Fruit fly (Drosophila melanogaster) whole organism, wandering third instar larva: ENCODE data around the gene bor.
A peak's percentile ranks its signal among the peaks of the same experiment; 100 is the strongest.

ENCODE experiments used
- Abd-B ChIP-seq: fragments of >200 bp; optimal IDR thresholded peaks from 2 replicates; lab custom pipeline; 2017; ENCODE audit warnings: missing biosample characterization, missing genetic modification characterization
- CG32264 ChIP-seq: fragments of 200-800 bp; sonication (Bioruptor generic); optimal IDR thresholded peaks from 2 replicates; lab custom pipeline; 2016; ENCODE audit warnings: missing biosample characterization, missing genetic modification characterization
- CG9705 ChIP-seq: fragments of 200-800 bp; sonication (Bioruptor generic); optimal IDR thresholded peaks from 2 replicates; lab custom pipeline; 2018; ENCODE audit warnings: missing biosample characterization, mild to moderate bottlenecking, missing genetic modification characterization
- CrebA ChIP-seq: fragments of 200-800 bp; sonication (Bioruptor generic); optimal IDR thresholded peaks from 2 replicates; lab custom pipeline; 2016; ENCODE audit warnings: missing biosample characterization, mild to moderate bottlenecking, missing genetic modification characterization, borderline replicate concordance
- Dfd ChIP-seq: fragments of >200 bp; optimal IDR thresholded peaks from 2 replicates; lab custom pipeline; 2017; ENCODE audit warnings: missing biosample characterization, missing genetic modification characterization
- Dif ChIP-seq: fragments of 200-275, 200-300 bp; sonication (Bioruptor generic); optimal IDR thresholded peaks from 2 replicates; lab custom pipeline; 2018; ENCODE audit warnings: missing biosample characterization, missing genetic modification characterization; ENCODE audit not compliant: partially characterized antibody
- GATAd ChIP-seq: sonication (Bioruptor generic); optimal IDR thresholded peaks from 2 replicates; lab custom pipeline; 2016; ENCODE audit warnings: missing biosample characterization, missing genetic modification characterization
- HLH106 ChIP-seq: fragments of 200-800 bp; optimal IDR thresholded peaks from 3 replicates; lab custom pipeline; 2019; ENCODE audit warnings: missing biosample characterization, mild to moderate bottlenecking, missing genetic modification characterization, moderate library complexity
- Hnf4 ChIP-seq: fragments of 200-800 bp; sonication (Bioruptor generic); optimal IDR thresholded peaks from 2 replicates; lab custom pipeline; 2016; ENCODE audit warnings: missing biosample characterization, mild to moderate bottlenecking, missing genetic modification characterization
- Hr78 ChIP-seq: fragments of >200 bp; optimal IDR thresholded peaks from 2 replicates; lab custom pipeline; 2017; ENCODE audit warnings: missing biosample characterization, missing genetic modification characterization
- Hr83 ChIP-seq: fragments of 200-300 bp; sonication (Bioruptor generic); optimal IDR thresholded peaks from 2 replicates; lab custom pipeline; 2016; ENCODE audit warnings: missing biosample characterization, mild to moderate bottlenecking, missing genetic modification characterization, moderate library complexity; ENCODE audit not compliant: poor library complexity, severe bottlenecking
- Jra ChIP-seq: sonication (Bioruptor generic); optimal IDR thresholded peaks from 2 replicates; lab custom pipeline; 2016; ENCODE audit warnings: missing biosample characterization, missing genetic modification characterization
- Mio ChIP-seq: sonication (Bioruptor generic); optimal IDR thresholded peaks from 2 replicates; lab custom pipeline; 2016; ENCODE audit warnings: missing biosample characterization, missing genetic modification characterization
- Myc ChIP-seq: fragments of >200 bp; optimal IDR thresholded peaks from 2 replicates; lab custom pipeline; 2017
- N ChIP-seq: fragments of >200 bp; optimal IDR thresholded peaks from 2 replicates; lab custom pipeline; 2018; ENCODE audit warnings: missing biosample characterization, missing external identifiers, missing genetic modification characterization
- OdsH ChIP-seq: fragments of 200-800 bp; sonication (Bioruptor generic); optimal IDR thresholded peaks from 2 replicates; lab custom pipeline; 2016; ENCODE audit warnings: missing biosample characterization, mild to moderate bottlenecking, missing genetic modification characterization
- Rel ChIP-seq, 2 experiments: fragments of 200-800 bp; sonication (Bioruptor generic) in 1 of 2; optimal IDR thresholded peaks; 2 replicates in 1 of 2; 3 replicates in 1 of 2; lab custom pipeline; 2016 to 2019; ENCODE audit warnings: mild to moderate bottlenecking in 2 of 2, missing biosample characterization in 2 of 2, missing genetic modification characterization in 2 of 2, moderate library complexity in 1 of 2
- Sp1 ChIP-seq: fragments of 200-800 bp; sonication (Bioruptor generic); optimal IDR thresholded peaks from 3 replicates; lab custom pipeline; 2019; ENCODE audit warnings: missing biosample characterization, mild to moderate bottlenecking, missing genetic modification characterization, moderate library complexity
- Vsx2 ChIP-seq: fragments of 200-300, 225-300 bp; sonication (Bioruptor generic); optimal IDR thresholded peaks from 2 replicates; lab custom pipeline; 2018; ENCODE audit warnings: missing biosample characterization, missing genetic modification characterization; ENCODE audit not compliant: partially characterized antibody
- br ChIP-seq: fragments of 200-800 bp; sonication (Bioruptor generic); optimal IDR thresholded peaks from 2 replicates; lab custom pipeline; 2016; ENCODE audit warnings: missing biosample characterization, missing genetic modification characterization
- brk ChIP-seq: fragments of 200-800 bp; sonication (Bioruptor generic); optimal IDR thresholded peaks from 2 replicates; lab custom pipeline; 2016; ENCODE audit warnings: missing biosample characterization, mild to moderate bottlenecking, missing genetic modification characterization
- dl ChIP-seq, 2 experiments: fragments of 175-275, 200-275 bp in 1 of 2; fragments of 200-275 bp in 1 of 2; sonication (Bioruptor generic); optimal IDR thresholded peaks; lab custom pipeline; 2018; ENCODE audit warnings: mild to moderate bottlenecking in 2 of 2, missing biosample characterization in 2 of 2, missing genetic modification characterization in 2 of 2, moderate library complexity in 2 of 2; ENCODE audit not compliant: partially characterized antibody in 2 of 2, insufficient read depth in 1 of 2
- dmrt93B ChIP-seq: fragments of 200-800 bp; sonication (Bioruptor generic); optimal IDR thresholded peaks from 2 replicates; lab custom pipeline; 2018; ENCODE audit warnings: missing biosample characterization, mild to moderate bottlenecking, missing genetic modification characterization
- dsf ChIP-seq: sonication (Bioruptor generic); optimal IDR thresholded peaks from 2 replicates; lab custom pipeline; 2016; ENCODE audit warnings: missing biosample characterization, missing genetic modification characterization, borderline replicate concordance
- ey ChIP-seq: fragments of 200-800 bp; sonication (Bioruptor generic); optimal IDR thresholded peaks from 2 replicates; lab custom pipeline; 2016; ENCODE audit warnings: missing biosample characterization, missing genetic modification characterization
- foxo ChIP-seq, 2 experiments: fragments of 200-800 bp; sonication (Bioruptor generic); optimal IDR thresholded peaks; 2 replicates in 1 of 2; 3 replicates in 1 of 2; lab custom pipeline; 2016 to 2017; ENCODE audit warnings: missing biosample characterization in 2 of 2, missing genetic modification characterization in 2 of 2
- fru ChIP-seq: fragments of 200-800 bp; sonication (Bioruptor generic); optimal IDR thresholded peaks from 3 replicates; lab custom pipeline; 2016; ENCODE audit warnings: missing biosample characterization, mild to moderate bottlenecking, missing genetic modification characterization
- h ChIP-seq: fragments of 200-800 bp; sonication (Bioruptor generic); optimal IDR thresholded peaks from 3 replicates; lab custom pipeline; 2016; ENCODE audit warnings: missing biosample characterization, mild to moderate bottlenecking, missing genetic modification characterization
- jim ChIP-seq: fragments of 175-275, 200-325 bp; sonication (Bioruptor generic); optimal IDR thresholded peaks from 2 replicates; lab custom pipeline; 2016; ENCODE audit warnings: missing biosample characterization, mild to moderate bottlenecking, missing genetic modification characterization
- lola ChIP-seq: fragments of >200 bp; optimal IDR thresholded peaks from 2 replicates; lab custom pipeline; 2017; ENCODE audit warnings: missing biosample characterization, missing genetic modification characterization
- pan ChIP-seq: fragments of >200 bp; optimal IDR thresholded peaks from 2 replicates; lab custom pipeline; 2017
- psq ChIP-seq: fragments of 200-800 bp; sonication (Bioruptor generic); optimal IDR thresholded peaks from 3 replicates; lab custom pipeline; 2017; ENCODE audit warnings: missing biosample characterization, mild to moderate bottlenecking, missing genetic modification characterization, moderate library complexity
- rgr ChIP-seq: fragments of 200-800 bp; sonication (Bioruptor generic); optimal IDR thresholded peaks from 3 replicates; lab custom pipeline; 2016; ENCODE audit warnings: missing biosample characterization, mild to moderate bottlenecking, missing genetic modification characterization
- sage ChIP-seq: fragments of 200-800 bp; sonication (Bioruptor generic); optimal IDR thresholded peaks from 2 replicates; lab custom pipeline; 2016; ENCODE audit warnings: missing biosample characterization, mild to moderate bottlenecking, missing genetic modification characterization
- sv ChIP-seq: fragments of 200-800 bp; sonication (Bioruptor generic); optimal IDR thresholded peaks from 3 replicates; lab custom pipeline; 2016; ENCODE audit warnings: missing biosample characterization, missing genetic modification characterization
- tai ChIP-seq: sonication (Bioruptor generic); optimal IDR thresholded peaks from 2 replicates; lab custom pipeline; 2016; ENCODE audit warnings: missing biosample characterization, missing genetic modification characterization
- usp ChIP-seq: fragments of >200 bp; optimal IDR thresholded peaks from 2 replicates; lab custom pipeline; 2017; ENCODE audit warnings: missing biosample characterization, missing genetic modification characterization
- woc ChIP-seq: sonication (Bioruptor generic); optimal IDR thresholded peaks from 2 replicates; lab custom pipeline; 2016; ENCODE audit warnings: missing biosample characterization, mild to moderate bottlenecking, missing genetic modification characterization

The bor gene

DNA sequence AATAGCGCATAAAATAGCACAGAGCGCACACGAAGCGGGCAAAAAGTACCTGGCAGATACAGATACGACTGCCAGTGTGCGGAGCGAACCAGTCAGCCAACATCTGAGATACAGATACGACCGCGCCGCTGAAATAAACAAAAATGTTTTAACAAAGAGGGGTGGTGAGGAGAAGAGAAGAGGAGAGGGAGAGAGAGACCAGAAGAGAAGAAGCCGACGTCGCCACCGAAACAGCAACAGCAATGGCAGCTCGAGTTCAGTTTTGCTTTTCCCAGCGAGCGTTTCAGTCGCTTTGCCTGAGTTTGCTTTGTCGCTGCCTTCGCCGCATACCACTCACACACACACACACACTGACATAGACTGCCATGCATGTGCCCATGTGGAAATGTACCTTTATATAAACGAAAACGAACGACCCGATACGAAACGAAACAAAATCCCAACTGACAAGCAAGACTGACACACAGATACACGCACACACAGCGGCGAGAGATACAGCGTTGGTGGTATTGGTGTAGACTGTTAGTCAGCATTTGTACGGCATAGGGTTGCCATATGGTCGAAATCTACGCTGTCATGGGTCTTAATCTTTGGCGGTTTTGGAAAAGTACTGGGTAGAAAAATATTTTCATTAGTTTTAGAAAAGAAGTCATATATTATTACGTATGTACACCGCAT, 22.7 kb downstream of the bor start:
- TF ChIP-seq woc (GFP tag; lab: Kevin White, UChicago) = peak; percentile 24
- no peak for TF ChIP-seq lola (GFP tag; lab: Kevin White, UChicago)
- TF ChIP-seq br (GFP tag; lab: Kevin White, UChicago) = peak; percentile 61
- TF ChIP-seq Myc (lab: Kevin White, UChicago) = no peak
- TF ChIP-seq Hr83 (GFP tag; lab: Kevin White, UChicago) = peak; percentile 93
- TF ChIP-seq brk = peak; percentile 60
- TF ChIP-seq usp (GFP tag; lab: Kevin White, UChicago) = no peak
- peak; percentile 29 for TF ChIP-seq Sp1 (GFP tag; lab: Kevin White, UChicago)
- no peak for TF ChIP-seq Vsx2
- no peak for TF ChIP-seq GATAd (GFP tag; lab: Kevin White, UChicago)
- TF ChIP-seq HLH106 (tag; lab: Kevin White, UChicago) = peak; percentile 71
- TF ChIP-seq sv (GFP tag; lab: Kevin White, UChicago) = no peak
- peak; percentile 58 for TF ChIP-seq h (GFP tag; lab: Kevin White, UChicago)
- TF ChIP-seq ey = peak; percentile 68
- TF ChIP-seq Dif (GFP tag; lab: Kevin White, UChicago) = peak; percentile 86
- TF ChIP-seq Hr78 (GFP tag; lab: Kevin White, UChicago) = no peak
- no peak for TF ChIP-seq N (GFP tag; lab: Kevin White, UChicago)
- TF ChIP-seq foxo (GFP tag; optimal IDR thresholded peaks at IDR 0.05; lab: Kevin White, UChicago) = peak; percentile 35 to 64
- TF ChIP-seq Jra = peak; percentile 76
- TF ChIP-seq CG32264 (GFP tag; lab: Kevin White, UChicago) = peak; percentile 2
- no peak for TF ChIP-seq pan (lab: Kevin White, UChicago)
- TF ChIP-seq Abd-B = no peak
- peak; percentile 28 for TF ChIP-seq sage (GFP tag; lab: Kevin White, UChicago)
- peak; percentile 96 for TF ChIP-seq psq
- peak; percentile 20 for TF ChIP-seq OdsH (GFP tag; lab: Kevin White, UChicago)
- peak; percentile 59 for TF ChIP-seq Hnf4 (GFP tag; lab: Kevin White, UChicago)
- peak; percentile 35 for TF ChIP-seq CG9705 (GFP tag; lab: Kevin White, UChicago)
- TF ChIP-seq dmrt93B = peak; percentile 50
- peak; percentile 76 for TF ChIP-seq jim (GFP tag; lab: Kevin White, UChicago)
- TF ChIP-seq tai = peak; percentile 66
- TF ChIP-seq Rel (GFP tag; optimal IDR thresholded peaks at IDR 0.05; lab: Kevin White, UChicago) = no peak
- TF ChIP-seq Rel (tag; optimal IDR thresholded peaks at IDR 0.05; lab: Kevin White, UChicago) = peak; percentile 93
- no peak for TF ChIP-seq Mio (GFP tag; lab: Kevin White, UChicago)
- peak; percentile 24 for TF ChIP-seq fru
- peak; percentile 33 to 53 for TF ChIP-seq dl (GFP tag; optimal IDR thresholded peaks at IDR 0.05; lab: Kevin White, UChicago; ENCODE audit: insufficient read depth in 1 of 2, partially characterized antibody in 2 of 2)
- TF ChIP-seq rgr = peak; percentile 60
- TF ChIP-seq CrebA = peak; percentile 90
- no peak for TF ChIP-seq dsf
- peak; percentile 13 for TF ChIP-seq Dfd

DNA sequence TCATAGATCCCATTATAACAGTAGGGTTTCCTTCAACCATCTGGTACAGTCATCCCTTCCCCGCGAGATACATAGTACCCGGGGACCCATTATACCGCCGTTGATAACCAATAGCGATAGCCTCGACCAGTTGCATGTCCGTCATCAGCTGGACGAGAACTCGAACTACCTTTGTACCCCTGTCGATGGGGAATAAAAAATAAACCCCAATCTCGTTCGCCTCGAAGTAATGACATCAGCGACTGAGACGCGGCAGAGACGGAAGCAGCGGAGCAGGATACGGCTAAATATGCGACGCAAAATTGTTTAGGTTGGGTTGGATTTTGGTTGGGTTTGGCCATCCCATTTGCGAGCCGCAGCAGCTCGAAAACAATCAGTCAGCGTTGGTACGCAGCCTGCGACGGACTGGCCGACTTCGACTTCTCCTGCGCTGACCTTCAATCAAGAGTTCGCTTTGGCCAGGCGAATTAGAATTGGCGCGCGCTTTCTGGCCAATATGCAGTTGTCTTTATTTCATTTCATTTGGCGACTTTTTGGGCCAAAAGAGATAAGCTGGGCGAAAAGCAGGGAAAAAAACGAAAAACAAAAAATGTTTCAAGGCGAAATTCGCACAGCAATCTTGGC, 23.3 kb downstream of the bor start:
- TF ChIP-seq jim (GFP tag; lab: Kevin White, UChicago) (no peak), Vsx2 (no peak), Hnf4 (GFP tag; lab: Kevin White, UChicago) (peak; percentile 57), Rel (GFP tag; optimal IDR thresholded peaks at IDR 0.05; lab: Kevin White, UChicago) (no peak), Rel (tag; optimal IDR thresholded peaks at IDR 0.05; lab: Kevin White, UChicago) (peak; percentile 80), Hr78 (GFP tag; lab: Kevin White, UChicago) (no peak), h (GFP tag; lab: Kevin White, UChicago) (no peak), dl (GFP tag; optimal IDR thresholded peaks at IDR 0.05; lab: Kevin White, UChicago; ENCODE audit: insufficient read depth in 1 of 2, partially characterized antibody in 2 of 2) (peak in 1 of 2 experiments; percentile 69), Dif (GFP tag; lab: Kevin White, UChicago) (peak; percentile 67), Hr83 (GFP tag; lab: Kevin White, UChicago) (no peak), Abd-B (no peak), tai (no peak), CrebA (no peak), fru (peak; percentile 37), sv (GFP tag; lab: Kevin White, UChicago) (no peak), pan (lab: Kevin White, UChicago) (no peak), ey (peak; percentile 53), dmrt93B (peak; percentile 3)
